Worm (Caenorhabditis elegans) whole organism, L1 larva: ENCODE measurements around the gene glrx-22.

Source experiments
- F16B12.6 ChIP-seq: fragments of 150-350 bp; optimal IDR thresholded peaks from 2 replicates; lab custom pipeline; 2014; ENCODE audit warnings: missing biosample characterization, missing genetic modification characterization
- aha-1 ChIP-seq: fragments of 150-350 bp; optimal IDR thresholded peaks from 2 replicates; lab custom pipeline; 2014; ENCODE audit warnings: missing biosample characterization, missing genetic modification characterization
- ama-1 ChIP-seq: fragments of 150-350 bp; optimal IDR thresholded peaks from 2 replicates; lab custom pipeline; 2014
- ceh-63 ChIP-seq: fragments of 200-800 bp; sonication (Bioruptor generic); optimal IDR thresholded peaks from 2 replicates; lab custom pipeline; 2018; ENCODE audit warnings: mild to moderate bottlenecking, missing genetic modification characterization, missing compliant biosample characterization
- fkh-4 ChIP-seq: sonication (generic microtip); optimal IDR thresholded peaks from 2 replicates; lab custom pipeline; 2016; ENCODE audit warnings: missing compliant biosample characterization, missing genetic modification characterization, borderline replicate concordance
- nhr-76 ChIP-seq: sonication (generic microtip); optimal IDR thresholded peaks from 2 replicates; lab custom pipeline; 2017; ENCODE audit warnings: missing biosample characterization, missing genetic modification characterization
- pag-3 ChIP-seq: sonication (generic microtip); optimal IDR thresholded peaks from 2 replicates; lab custom pipeline; 2017; ENCODE audit warnings: missing genetic modification characterization, mild to moderate bottlenecking, missing compliant biosample characterization, antibody characterized with exemption, borderline replicate concordance; ENCODE audit not compliant: insufficient read depth
- sox-4 ChIP-seq: sonication (generic microtip); optimal IDR thresholded peaks from 2 replicates; lab custom pipeline; 2016; ENCODE audit warnings: missing genetic modification characterization, missing compliant biosample characterization
- sup-37 ChIP-seq: fragments of 200-800 bp; sonication (Bioruptor generic); optimal IDR thresholded peaks from 2 replicates; lab custom pipeline; 2018; ENCODE audit warnings: mild to moderate bottlenecking, missing genetic modification characterization, missing compliant biosample characterization

- no peak for TF ChIP-seq pag-3
- TF ChIP-seq fkh-4 (tag; lab: Kevin White, UChicago) = no peak
- TF ChIP-seq nhr-76 = no peak
- TF ChIP-seq sup-37 (GFP tag; lab: Kevin White, UChicago) = no peak
- TF ChIP-seq sox-4 (tag; lab: Kevin White, UChicago) = no peak
- no peak for TF ChIP-seq ama-1 (lab: Kevin White, UChicago)
- TF ChIP-seq ceh-63 = no peak
- no peak for TF ChIP-seq aha-1
- TF ChIP-seq F16B12.6 (tag; lab: Kevin White, UChicago) = no peak
Observed at ce11 chrIV:8173610-8174009, 27.4 kb downstream of the glrx-22 start.
